Worm (Caenorhabditis elegans): ENCODE results near the gene F21G4.5.

DNA sequence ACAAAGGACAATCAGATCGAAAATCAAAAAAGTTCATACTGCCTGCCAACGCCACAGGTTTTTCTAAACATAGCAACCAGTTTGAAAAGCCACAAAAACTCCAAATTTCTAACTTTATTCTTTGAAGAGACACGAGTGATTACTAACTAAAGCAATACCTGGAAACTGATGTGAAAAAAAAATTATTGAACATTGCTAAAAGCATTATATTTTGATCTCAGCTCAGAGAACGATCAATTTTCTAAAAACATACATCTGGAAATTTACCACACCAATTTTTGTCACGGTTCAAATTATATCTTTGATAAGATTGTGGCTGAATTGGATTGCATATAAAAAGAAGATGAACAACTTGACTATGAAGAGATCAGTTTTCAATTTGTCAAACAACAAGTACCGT is 51.5 kb downstream of the F21G4.5 start:
- no peak for TF ChIP-seq him-1 (tag; optimal IDR thresholded peaks at IDR 0.05)
- TF ChIP-seq dao-5 (tag; optimal IDR thresholded peaks at IDR 0.05): no peak

Measured in whole organism, L4/young adult.